Worm (Caenorhabditis elegans): ENCODE data around the gene ZC487.2.

DNA sequence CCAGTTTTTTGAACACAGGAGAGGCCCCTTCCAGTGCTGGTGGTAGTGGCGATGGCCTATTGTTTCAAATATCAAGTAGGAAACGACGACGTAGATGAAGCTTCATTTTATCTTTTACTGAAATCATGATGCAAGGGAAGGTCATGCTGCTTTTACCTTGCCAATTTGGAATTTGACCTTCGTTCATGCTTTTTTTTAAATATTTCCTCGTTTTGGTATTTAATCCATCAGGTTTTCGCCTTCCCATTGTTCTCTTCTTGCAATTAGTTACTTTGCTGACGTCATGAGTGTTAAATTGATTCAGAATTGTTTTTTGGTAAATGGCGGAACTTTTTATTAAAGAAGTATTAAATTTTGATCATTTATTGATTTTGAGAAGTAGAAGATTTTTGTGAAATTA is 13.8 kb upstream of the ZC487.2 start:
- no peak for TF ChIP-seq ceh-83 (GFP tag; optimal IDR thresholded peaks at IDR 0.05)
- TF ChIP-seq sem-2 (GFP tag; optimal IDR thresholded peaks at IDR 0.05): no peak
- TF ChIP-seq nhr-76 (tag; optimal IDR thresholded peaks at IDR 0.05): no peak
- no peak for TF ChIP-seq pha-4 (tag; optimal IDR thresholded peaks at IDR 0.05)
- no peak for TF ChIP-seq elt-1 (tag; optimal IDR thresholded peaks at IDR 0.05; ENCODE audit: borderline replicate concordance, insufficient read depth)
- no peak for TF ChIP-seq mep-1 (tag; optimal IDR thresholded peaks at IDR 0.05)
- no peak for TF ChIP-seq snpc-4 (tag; optimal IDR thresholded peaks at IDR 0.05)
- no peak for TF ChIP-seq nhr-12 (tag; optimal IDR thresholded peaks at IDR 0.05)
- TF ChIP-seq blmp-1 (tag; optimal IDR thresholded peaks at IDR 0.05): no peak
- TF ChIP-seq lsy-2 (tag; optimal IDR thresholded peaks at IDR 0.05): no peak
- no peak for TF ChIP-seq unc-120 (tag; optimal IDR thresholded peaks at IDR 0.05; ENCODE audit: poor library complexity, severe bottlenecking)
